Fruit fly (Drosophila melanogaster): ENCODE results near the gene eIF2A.

eIF2A gene

DNA sequence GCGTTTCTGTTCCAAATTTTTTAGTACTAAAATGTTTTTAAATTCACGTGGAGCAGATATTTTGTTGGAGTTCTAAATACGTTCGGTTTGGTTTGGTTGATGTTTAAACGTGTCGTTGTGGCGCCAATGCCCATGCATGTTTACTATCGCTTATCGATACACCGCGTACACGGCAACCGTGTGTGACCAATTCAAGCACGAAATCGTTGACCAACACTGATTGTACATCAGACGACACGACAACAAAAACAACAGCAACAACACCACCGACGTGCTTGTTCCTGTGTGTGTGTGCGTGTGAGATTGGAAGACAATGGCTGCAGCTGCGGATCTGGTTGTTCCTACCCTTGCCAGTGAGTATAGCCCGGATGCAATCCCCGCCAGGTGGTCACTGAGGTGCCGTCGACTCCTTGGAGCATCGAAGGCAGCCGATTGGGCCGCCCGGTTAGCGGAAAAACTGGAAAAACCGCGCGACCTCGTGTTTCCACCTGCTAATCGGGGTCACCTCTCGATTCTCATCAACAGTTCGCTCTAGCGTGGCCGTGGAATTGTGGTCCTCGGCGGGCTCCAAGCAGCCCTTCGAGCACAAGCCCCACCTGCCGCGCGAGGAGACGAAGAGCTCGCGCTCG, at the start of gene eIF2A (continued):
- TF ChIP-seq Lpt (GFP tag; optimal IDR thresholded peaks at IDR 0.05) (no peak), Deaf1 (tag; optimal IDR thresholded peaks at IDR 0.05) (no peak), jigr1 (GFP tag; IDR thresholded peaks at IDR 0.05) (no peak), Gug (GFP tag; IDR thresholded peaks at IDR 0.05) (no peak; the same call in 3 of the 4 replicates), dati (GFP tag; IDR thresholded peaks at IDR 0.05) (no peak), zen2 (GFP tag; IDR thresholded peaks at IDR 0.05; ENCODE audit: partially characterized antibody) (no peak; the same call in 2 of the 3 replicates), da (GFP tag; optimal IDR thresholded peaks at IDR 0.05) (no peak), CG10462 (GFP tag; optimal IDR thresholded peaks at IDR 0.05) (no peak), unpg (GFP tag; optimal IDR thresholded peaks at IDR 0.05) (peak; percentile 45), CG4854 (GFP tag; optimal IDR thresholded peaks at IDR 0.05) (peak; percentile 36), CG7372 (GFP tag; IDR thresholded peaks at IDR 0.05) (no peak), gsb (GFP tag; IDR thresholded peaks at IDR 0.05) (peak; percentile 39; the same call in 1 of the 2 replicates), CkIIα-i1 (GFP tag; IDR thresholded peaks at IDR 0.05) (no peak), CG17612 (GFP tag; IDR thresholded peaks at IDR 0.05) (no peak), bowl (GFP tag; IDR thresholded peaks at IDR 0.05) (no peak), cg (GFP tag; optimal IDR thresholded peaks at IDR 0.05) (peak; percentile 94), CG15514 (GFP tag; optimal IDR thresholded peaks at IDR 0.05) (peak; percentile 89), CG8359 (GFP tag; optimal IDR thresholded peaks at IDR 0.05; ENCODE audit: borderline replicate concordance) (no peak), Mes4 (GFP tag; optimal IDR thresholded peaks at IDR 0.05) (peak; percentile 51), CG7271 (tag; optimal IDR thresholded peaks at IDR 0.05) (no peak), CG7963 (GFP tag; IDR thresholded peaks at IDR 0.05; ENCODE audit: partially characterized antibody) (peak; percentile 74), H2.0 (GFP tag; IDR thresholded peaks at IDR 0.05) (peak; percentile 48), ken (GFP tag; IDR thresholded peaks at IDR 0.05) (peak; percentile 78; the same call in 2 of the 3 replicates), hbn (GFP tag; IDR thresholded peaks at IDR 0.05; ENCODE audit: partially characterized antibody) (peak; percentile 72), CG6689 (GFP tag; IDR thresholded peaks at IDR 0.05) (0 out of 2 replicates have a peak, but pooled peaks have one; percentile 37), sens-2 (GFP tag; IDR thresholded peaks at IDR 0.05) (no peak), Oaz (GFP tag; IDR thresholded peaks at IDR 0.05) (no peak), so (GFP tag; IDR thresholded peaks at IDR 0.05) (0 out of 3 replicates have a peak, but pooled peaks have one; percentile 15), bab2 (GFP tag; optimal IDR thresholded peaks at IDR 0.05) (peak; percentile 57), wdn (GFP tag; IDR thresholded peaks at IDR 0.05) (no peak), Aef1 (GFP tag; IDR thresholded peaks at IDR 0.05) (peak; percentile 87), CG3847 (GFP tag; IDR thresholded peaks at IDR 0.05) (peak; percentile 86), CG12071 (GFP tag; optimal IDR thresholded peaks at IDR 0.05) (peak; percentile 58), zfh2 (GFP tag; optimal IDR thresholded peaks at IDR 0.05) (peak; percentile 73), pum (GFP tag; optimal IDR thresholded peaks at IDR 0.05) (peak; percentile 23), Fer1 (GFP tag; optimal IDR thresholded peaks at IDR 0.05) (peak; percentile 72), stwl (tag; optimal IDR thresholded peaks at IDR 0.05) (peak; percentile 93), mam (GFP tag; optimal IDR thresholded peaks at IDR 0.05) (peak; percentile 71), CG18011 (GFP tag; optimal IDR thresholded peaks at IDR 0.05) (peak; percentile 45), tin (GFP tag; optimal IDR thresholded peaks at IDR 0.05) (peak; percentile 73), CG30020 (tag; optimal IDR thresholded peaks at IDR 0.05) (peak; percentile 56), CG4730 (GFP tag; IDR thresholded peaks at IDR 0.05) (no peak), Vsx1 (GFP tag; optimal IDR thresholded peaks at IDR 0.05) (no peak), tx (GFP tag; optimal IDR thresholded peaks at IDR 0.05) (peak; percentile 45), CG17186 (GFP tag; optimal IDR thresholded peaks at IDR 0.05) (peak; percentile 87), CG1647 (GFP tag; optimal IDR thresholded peaks at IDR 0.05) (peak; percentile 38), CG15601 (tag; optimal IDR thresholded peaks at IDR 0.05) (peak; percentile 55), Asciz (GFP tag; optimal IDR thresholded peaks at IDR 0.05) (no peak), bbx (GFP tag; IDR thresholded peaks at IDR 0.05; ENCODE audit: partially characterized antibody) (peak; percentile 88)
